Fruit fly (Drosophila melanogaster) whole organism, embryonic: ENCODE data around the gene CG43051.

Source experiments
- ATbp ChIP-seq: fragments of 200-800 bp; sonication (Bioruptor generic); optimal IDR thresholded peaks from 2 replicates; lab custom pipeline; 2017; ENCODE audit warnings: missing biosample characterization, mild to moderate bottlenecking, missing genetic modification characterization, missing genetic modification reagents
- Asciz ChIP-seq: fragments of 200-800 bp; sonication (Bioruptor generic); optimal IDR thresholded peaks from 2 replicates; lab custom pipeline; 2017; ENCODE audit warnings: missing biosample characterization, mild to moderate bottlenecking, missing genetic modification characterization, missing genetic modification reagents
- Bgb ChIP-seq: fragments of 200-800 bp; sonication (Bioruptor generic); IDR thresholded peaks from 2 replicates; pipeline ENCODE4 v1.3.6; 2022; ENCODE audit warnings: missing biosample characterization, missing genetic modification characterization; ENCODE audit not compliant: partially characterized antibody
- CG12155 ChIP-seq: fragments of 200-800 bp; sonication (Bioruptor generic); optimal IDR thresholded peaks from 3 replicates; lab custom pipeline; 2016; ENCODE audit warnings: missing biosample characterization, missing genetic modification characterization
- CG12219 ChIP-seq: fragments of 200-800 bp; sonication (Bioruptor generic); optimal IDR thresholded peaks from 3 replicates; lab custom pipeline; 2018; ENCODE audit warnings: missing biosample characterization, mild to moderate bottlenecking, missing genetic modification characterization
- CG12744 ChIP-seq: fragments of 200-800 bp; sonication (Bioruptor generic); optimal IDR thresholded peaks from 2 replicates; lab custom pipeline; 2016; ENCODE audit warnings: missing biosample characterization, missing genetic modification characterization
- CG12769 ChIP-seq: fragments of 200-800 bp; sonication (Bioruptor generic); optimal IDR thresholded peaks from 2 replicates; lab custom pipeline; 2019; ENCODE audit warnings: missing biosample characterization, mild to moderate bottlenecking, missing genetic modification characterization, moderate library complexity
- CG12942 ChIP-seq: fragments of 200-800 bp; sonication (Bioruptor generic); optimal IDR thresholded peaks from 3 replicates; lab custom pipeline; 2016; ENCODE audit warnings: missing biosample characterization, missing genetic modification characterization
- CG13287 ChIP-seq: fragments of 200-800 bp; sonication (Bioruptor generic); IDR thresholded peaks from 2 replicates; pipeline ENCODE4 v1.3.6; 2022; ENCODE audit warnings: missing biosample characterization, missing genetic modification characterization; ENCODE audit not compliant: partially characterized antibody
- CG13775 ChIP-seq: fragments of 200-800 bp; sonication (Bioruptor generic); optimal IDR thresholded peaks from 3 replicates; lab custom pipeline; 2017; ENCODE audit warnings: missing biosample characterization, mild to moderate bottlenecking, missing genetic modification characterization
- CG14860 ChIP-seq: fragments of 200-800 bp; sonication (Bioruptor generic); IDR thresholded peaks from 3 replicates; pipeline ENCODE4 v1.3.6; 2022; ENCODE audit warnings: missing biosample characterization, missing genetic modification characterization; ENCODE audit not compliant: partially characterized antibody
- CG15073 ChIP-seq: fragments of 200-800 bp; sonication (Bioruptor generic); optimal IDR thresholded peaks from 2 replicates; lab custom pipeline; 2016; ENCODE audit warnings: missing biosample characterization, missing genetic modification characterization
- CG15696 ChIP-seq: fragments of 200-800 bp; sonication (Bioruptor generic); optimal IDR thresholded peaks from 2 replicates; lab custom pipeline; 2019; ENCODE audit warnings: missing biosample characterization, mild to moderate bottlenecking, missing genetic modification characterization, moderate library complexity
- CG18476 ChIP-seq: fragments of 200-800 bp; sonication (Bioruptor generic); optimal IDR thresholded peaks from 2 replicates; lab custom pipeline; 2016; ENCODE audit warnings: missing biosample characterization, mild to moderate bottlenecking, missing genetic modification characterization
- CG2202 ChIP-seq: fragments of 200-800 bp; sonication (Bioruptor generic); optimal IDR thresholded peaks from 2 replicates; lab custom pipeline; 2018; ENCODE audit warnings: missing biosample characterization, mild to moderate bottlenecking, missing genetic modification characterization
- CG31224 ChIP-seq: fragments of 200-800 bp; sonication (Bioruptor generic); IDR thresholded peaks from 2 replicates; pipeline ENCODE4 v1.3.6; 2022; ENCODE audit warnings: missing biosample characterization, missing genetic modification characterization
- CG31441 ChIP-seq: fragments of 200-800 bp; sonication (Bioruptor generic); IDR thresholded peaks from 2 replicates; pipeline ENCODE4 v1.3.6; 2022; ENCODE audit warnings: missing biosample characterization, missing genetic modification characterization
- CG4707 ChIP-seq: fragments of 200-800 bp; sonication (Bioruptor generic); optimal IDR thresholded peaks from 2 replicates; lab custom pipeline; 2018; ENCODE audit warnings: missing biosample characterization, mild to moderate bottlenecking, missing genetic modification characterization, moderate library complexity
- CG5245 ChIP-seq: fragments of 200-800 bp; sonication (Bioruptor generic); optimal IDR thresholded peaks from 3 replicates; lab custom pipeline; 2016; ENCODE audit warnings: missing biosample characterization, missing genetic modification characterization
- CG6813 ChIP-seq: fragments of 200-800 bp; sonication (Bioruptor generic); optimal IDR thresholded peaks from 2 replicates; lab custom pipeline; 2017; ENCODE audit warnings: missing biosample characterization, missing genetic modification characterization, mild to moderate bottlenecking, moderate library complexity, missing genetic modification reagents
- CG7357 ChIP-seq: fragments of 200-800 bp; sonication (Bioruptor generic); IDR thresholded peaks from 3 replicates; pipeline ENCODE4 v1.3.6; 2022; ENCODE audit warnings: missing biosample characterization, missing genetic modification characterization
- CG7839 ChIP-seq: fragments of 200-800 bp; sonication (Bioruptor generic); optimal IDR thresholded peaks from 3 replicates; lab custom pipeline; 2018; ENCODE audit warnings: missing biosample characterization, mild to moderate bottlenecking, missing genetic modification characterization, moderate library complexity
- CG8388 ChIP-seq: fragments of 200-800 bp; sonication (Bioruptor generic); optimal IDR thresholded peaks from 2 replicates; lab custom pipeline; 2019; ENCODE audit warnings: missing biosample characterization, mild to moderate bottlenecking, missing genetic modification characterization, moderate library complexity
- CG8478 ChIP-seq: fragments of >200 bp; optimal IDR thresholded peaks from 2 replicates; lab custom pipeline; 2018
- CG9609 ChIP-seq: fragments of 200-800 bp; sonication (Bioruptor generic); optimal IDR thresholded peaks from 3 replicates; lab custom pipeline; 2016; ENCODE audit warnings: missing biosample characterization, missing genetic modification characterization
- Chrac-16 ChIP-seq: fragments of 200-800 bp; sonication (Bioruptor generic); optimal IDR thresholded peaks from 3 replicates; lab custom pipeline; 2016; ENCODE audit warnings: missing biosample characterization, missing genetic modification characterization
- Kr ChIP-seq: fragments of 200-800 bp; sonication (Bioruptor generic); optimal IDR thresholded peaks from 2 replicates; lab custom pipeline; 2017; ENCODE audit warnings: missing biosample characterization, mild to moderate bottlenecking, missing genetic modification characterization
- MESR4 ChIP-seq: fragments of 200-800 bp; sonication (Bioruptor generic); optimal IDR thresholded peaks from 2 replicates; lab custom pipeline; 2018; ENCODE audit warnings: missing biosample characterization, mild to moderate bottlenecking, missing genetic modification characterization, moderate library complexity
- Ssrp ChIP-seq: fragments of 200-800 bp; sonication (Bioruptor generic); optimal IDR thresholded peaks from 2 replicates; lab custom pipeline; 2018; ENCODE audit warnings: missing biosample characterization, mild to moderate bottlenecking, missing genetic modification characterization, moderate library complexity
- YL-1 ChIP-seq: fragments of 200-800 bp; sonication (Bioruptor generic); optimal IDR thresholded peaks from 3 replicates; lab custom pipeline; 2017; ENCODE audit warnings: missing biosample characterization, mild to moderate bottlenecking, missing genetic modification characterization
- aop ChIP-seq: fragments of 200-800 bp; sonication (Bioruptor generic); IDR thresholded peaks from 2 replicates; pipeline ENCODE4 v1.3.6; 2022; ENCODE audit warnings: missing biosample characterization, missing genetic modification characterization
- cas ChIP-seq: fragments of 200-800 bp; sonication (Bioruptor generic); IDR thresholded peaks from 2 replicates; pipeline ENCODE4 v1.3.6; 2022; ENCODE audit warnings: missing biosample characterization, missing genetic modification characterization
- dysf ChIP-seq: fragments of 200-800 bp; sonication (Bioruptor generic); IDR thresholded peaks from 3 replicates; pipeline ENCODE4 v1.3.6; 2022; ENCODE audit warnings: missing biosample characterization, missing genetic modification characterization
- emc ChIP-seq: fragments of 200-800 bp; sonication (Bioruptor generic); optimal IDR thresholded peaks from 2 replicates; lab custom pipeline; 2016; ENCODE audit warnings: missing biosample characterization, missing genetic modification characterization
- gce ChIP-seq: fragments of 200-800 bp; sonication (Bioruptor generic); IDR thresholded peaks from 3 replicates; pipeline ENCODE4 v1.3.6; 2022; ENCODE audit warnings: missing biosample characterization, missing genetic modification characterization
- jing ChIP-seq: fragments of 200-800 bp; sonication (Bioruptor generic); optimal IDR thresholded peaks from 2 replicates; lab custom pipeline; 2018; ENCODE audit warnings: missing biosample characterization, mild to moderate bottlenecking, missing genetic modification characterization
- kay ChIP-seq: fragments of 200-800 bp; sonication (Bioruptor generic); optimal IDR thresholded peaks from 2 replicates; lab custom pipeline; 2016; ENCODE audit warnings: missing biosample characterization, missing genetic modification characterization
- pfk ChIP-seq: fragments of 200-800 bp; sonication (Bioruptor generic); optimal IDR thresholded peaks from 2 replicates; lab custom pipeline; 2018; ENCODE audit warnings: missing biosample characterization, mild to moderate bottlenecking, missing genetic modification characterization, moderate library complexity
- psq ChIP-seq: fragments of 200-800 bp; sonication (Bioruptor generic); optimal IDR thresholded peaks from 2 replicates; lab custom pipeline; 2017; ENCODE audit warnings: missing biosample characterization, missing genetic modification characterization
- salm ChIP-seq: fragments of 200-800 bp; sonication (Bioruptor generic); optimal IDR thresholded peaks from 2 replicates; lab custom pipeline; 2018; ENCODE audit warnings: missing biosample characterization, mild to moderate bottlenecking, missing genetic modification characterization
- sima ChIP-seq: fragments of 200-800 bp; sonication (Bioruptor generic); optimal IDR thresholded peaks from 2 replicates; lab custom pipeline; 2016; ENCODE audit warnings: missing biosample characterization, missing genetic modification characterization
- tap ChIP-seq: fragments of 200-800 bp; optimal IDR thresholded peaks from 3 replicates; lab custom pipeline; 2019; ENCODE audit warnings: missing biosample characterization, mild to moderate bottlenecking, missing genetic modification characterization, moderate library complexity
- tin ChIP-seq: fragments of 200-800 bp; sonication (Bioruptor generic); optimal IDR thresholded peaks from 3 replicates; lab custom pipeline; 2016; ENCODE audit warnings: missing biosample characterization, missing genetic modification characterization
- trh ChIP-seq: fragments of 200-800 bp; sonication (Bioruptor generic); optimal IDR thresholded peaks from 2 replicates; lab custom pipeline; 2016; ENCODE audit warnings: missing biosample characterization, missing genetic modification characterization
- ttk ChIP-seq: fragments of 200-800 bp; sonication (Bioruptor generic); IDR thresholded peaks from 2 replicates; pipeline ENCODE4 v2.1.2; 2022; ENCODE audit warnings: missing biosample characterization, missing genetic modification characterization
- vnd ChIP-seq: fragments of 200-800 bp; sonication (Bioruptor generic); IDR thresholded peaks from 3 replicates; pipeline ENCODE4 v1.3.6; 2022; ENCODE audit warnings: missing biosample characterization, missing genetic modification characterization; ENCODE audit not compliant: partially characterized antibody
- zf30C ChIP-seq: fragments of 200-800 bp; sonication (Bioruptor generic); optimal IDR thresholded peaks from 3 replicates; lab custom pipeline; 2018; ENCODE audit warnings: missing biosample characterization, mild to moderate bottlenecking, missing genetic modification characterization
- zfh1 ChIP-seq: fragments of 200-800 bp; sonication (Bioruptor generic); IDR thresholded peaks from 3 replicates; pipeline ENCODE4 v1.3.6; 2022; ENCODE audit warnings: missing biosample characterization, missing genetic modification characterization

CG43051 gene

DNA sequence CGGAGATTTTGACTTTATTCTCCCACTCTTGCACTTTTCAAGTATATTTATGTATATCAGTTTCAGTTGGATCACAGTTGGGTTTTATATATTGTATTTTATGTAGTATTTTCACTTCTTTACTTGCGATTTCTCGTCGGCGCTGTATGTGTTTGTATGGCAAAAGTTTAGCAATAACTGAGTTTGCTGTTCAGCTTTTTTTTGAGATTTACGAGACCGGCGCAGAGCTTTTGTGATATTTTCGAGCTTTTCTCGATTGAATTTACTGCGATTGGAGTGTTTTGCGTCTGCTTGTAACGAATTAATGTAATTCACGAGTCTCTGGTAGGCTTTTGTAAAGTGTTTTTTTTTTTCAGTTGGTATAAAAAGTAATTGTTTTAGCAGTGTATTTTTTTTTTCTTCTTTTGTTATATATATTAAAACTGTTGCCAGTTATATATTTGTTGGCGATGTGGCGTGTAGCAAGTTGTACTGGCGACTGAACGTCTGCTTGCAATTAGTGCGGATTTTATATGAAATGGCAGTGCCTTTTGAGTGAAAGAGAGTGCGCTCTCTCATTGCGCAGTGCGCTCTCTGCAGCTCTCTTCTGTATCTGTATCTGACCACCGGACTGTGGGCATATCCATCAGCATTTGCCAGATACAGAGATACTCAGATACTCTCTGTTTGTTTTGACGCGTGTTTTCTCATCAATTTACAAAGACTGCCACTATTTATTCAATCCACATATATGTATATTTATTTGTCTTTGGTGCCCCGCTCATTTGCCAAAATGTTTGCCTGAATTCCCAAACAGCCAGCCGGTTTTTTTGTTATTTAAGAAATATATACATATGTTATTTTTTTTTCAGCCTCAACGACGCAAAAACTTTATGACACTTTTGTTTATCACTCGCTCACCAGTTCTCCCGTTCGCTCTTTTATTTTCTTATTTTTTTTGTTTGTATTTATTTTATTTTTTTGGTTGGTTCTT, 46.7 kb upstream of the CG43051 start (continued):
- TF ChIP-seq cas (GFP tag; lab: Robert Waterston, UW) (peak; percentile 41; the same call in 1 of the 2 replicates), psq (GFP tag; lab: Kevin White, UChicago) (no peak), CG8388 (GFP tag; lab: Kevin White, UChicago) (no peak), CG7357 (GFP tag; lab: Robert Waterston, UW) (no peak), trh (GFP tag; lab: Kevin White, UChicago) (no peak), salm (tag; lab: Kevin White, UChicago) (peak; percentile 60), CG14860 (GFP tag; lab: Robert Waterston, UW) (no peak), Bgb (GFP tag; lab: Robert Waterston, UW) (peak; percentile 48; the same call in 1 of the 2 replicates), CG31224 (no peak; the same call in 1 of the 2 replicates), gce (GFP tag; lab: Robert Waterston, UW) (0 out of 3 replicates have a peak, but pooled peaks have one; percentile 37), CG12942 (GFP tag; lab: Kevin White, UChicago) (no peak), Kr (GFP tag; lab: Kevin White, UChicago) (peak; percentile 77), Asciz (peak; percentile 60), zf30C (GFP tag; lab: Kevin White, UChicago) (peak; percentile 49), MESR4 (GFP tag; lab: Kevin White, UChicago) (no peak), pfk (GFP tag; lab: Kevin White, UChicago) (peak; percentile 73), aop (GFP tag; lab: Robert Waterston, UW) (no peak), kay (GFP tag; lab: Kevin White, UChicago) (peak; percentile 36), tin (no peak), dysf (peak; percentile 29; the same call in 1 of the 3 replicates), CG7839 (no peak), CG9609 (GFP tag; lab: Kevin White, UChicago) (no peak), emc (GFP tag; lab: Kevin White, UChicago) (no peak), CG18476 (GFP tag; lab: Kevin White, UChicago) (no peak), CG8478 (lab: Kevin White, UChicago) (no peak), tap (tag; lab: Kevin White, UChicago) (peak; percentile 49), Chrac-16 (GFP tag; lab: Kevin White, UChicago) (no peak), CG31441 (GFP tag; lab: Robert Waterston, UW) (peak; percentile 39; the same call in 1 of the 2 replicates), CG12769 (tag; lab: Kevin White, UChicago) (peak; percentile 56), YL-1 (GFP tag; lab: Kevin White, UChicago) (peak; percentile 80), CG2202 (tag; lab: Kevin White, UChicago) (peak; percentile 22), CG4707 (GFP tag; lab: Kevin White, UChicago) (peak; percentile 18), CG12219 (GFP tag; lab: Kevin White, UChicago) (peak; percentile 55), CG15073 (GFP tag; lab: Kevin White, UChicago) (no peak), CG12744 (GFP tag; lab: Kevin White, UChicago) (peak; percentile 52), jing (no peak), CG5245 (no peak), Ssrp (no peak), vnd (GFP tag; lab: Robert Waterston, UW) (no peak), CG13287 (GFP tag; lab: Robert Waterston, UW) (peak; percentile 39; the same call in 1 of the 2 replicates), zfh1 (GFP tag; lab: Robert Waterston, UW) (peak; percentile 43; the same call in 1 of the 3 replicates), sima (no peak), CG15696 (tag; lab: Kevin White, UChicago) (peak; percentile 78), CG12155 (GFP tag; lab: Kevin White, UChicago) (no peak), CG6813 (GFP tag; lab: Kevin White, UChicago) (peak; percentile 89), ATbp (GFP tag; lab: Kevin White, UChicago) (peak; percentile 65), CG13775 (GFP tag; lab: Kevin White, UChicago) (peak; percentile 8), ttk (GFP tag; lab: Robert Waterston, UW) (no peak)
